Fruit fly (Drosophila melanogaster) whole organism, wandering third instar larva: ENCODE measurements around the gene CG11396.

ENCODE experiments used
- CrebA ChIP-seq: fragments of 200-800 bp; sonication (Bioruptor generic); optimal IDR thresholded peaks from 2 replicates; lab custom pipeline; 2016; ENCODE audit warnings: missing biosample characterization, mild to moderate bottlenecking, missing genetic modification characterization, borderline replicate concordance
- Dfd ChIP-seq: fragments of >200 bp; optimal IDR thresholded peaks from 2 replicates; lab custom pipeline; 2017; ENCODE audit warnings: missing biosample characterization, missing genetic modification characterization
- HLH106 ChIP-seq: fragments of 200-800 bp; optimal IDR thresholded peaks from 3 replicates; lab custom pipeline; 2019; ENCODE audit warnings: missing biosample characterization, mild to moderate bottlenecking, missing genetic modification characterization, moderate library complexity
- Hnf4 ChIP-seq: fragments of 200-800 bp; sonication (Bioruptor generic); optimal IDR thresholded peaks from 2 replicates; lab custom pipeline; 2016; ENCODE audit warnings: missing biosample characterization, mild to moderate bottlenecking, missing genetic modification characterization
- Hr83 ChIP-seq: fragments of 200-300 bp; sonication (Bioruptor generic); optimal IDR thresholded peaks from 2 replicates; lab custom pipeline; 2016; ENCODE audit warnings: missing biosample characterization, mild to moderate bottlenecking, missing genetic modification characterization, moderate library complexity; ENCODE audit not compliant: poor library complexity, severe bottlenecking
- Jra ChIP-seq: sonication (Bioruptor generic); optimal IDR thresholded peaks from 2 replicates; lab custom pipeline; 2016; ENCODE audit warnings: missing biosample characterization, missing genetic modification characterization
- Mio ChIP-seq: sonication (Bioruptor generic); optimal IDR thresholded peaks from 2 replicates; lab custom pipeline; 2016; ENCODE audit warnings: missing biosample characterization, missing genetic modification characterization
- Myc ChIP-seq: fragments of >200 bp; optimal IDR thresholded peaks from 2 replicates; lab custom pipeline; 2017
- OdsH ChIP-seq: fragments of 200-800 bp; sonication (Bioruptor generic); optimal IDR thresholded peaks from 2 replicates; lab custom pipeline; 2016; ENCODE audit warnings: missing biosample characterization, mild to moderate bottlenecking, missing genetic modification characterization
- Vsx2 ChIP-seq: fragments of 200-300, 225-300 bp; sonication (Bioruptor generic); optimal IDR thresholded peaks from 2 replicates; lab custom pipeline; 2018; ENCODE audit warnings: missing biosample characterization, missing genetic modification characterization; ENCODE audit not compliant: partially characterized antibody
- br ChIP-seq: fragments of 200-800 bp; sonication (Bioruptor generic); optimal IDR thresholded peaks from 2 replicates; lab custom pipeline; 2016; ENCODE audit warnings: missing biosample characterization, missing genetic modification characterization
- brk ChIP-seq: fragments of 200-800 bp; sonication (Bioruptor generic); optimal IDR thresholded peaks from 2 replicates; lab custom pipeline; 2016; ENCODE audit warnings: missing biosample characterization, mild to moderate bottlenecking, missing genetic modification characterization
- dl ChIP-seq, 2 experiments: fragments of 175-275, 200-275 bp in 1 of 2; fragments of 200-275 bp in 1 of 2; sonication (Bioruptor generic); optimal IDR thresholded peaks; lab custom pipeline; 2018; ENCODE audit warnings: mild to moderate bottlenecking in 2 of 2, missing biosample characterization in 2 of 2, missing genetic modification characterization in 2 of 2, moderate library complexity in 2 of 2; ENCODE audit not compliant: partially characterized antibody in 2 of 2, insufficient read depth in 1 of 2
- dmrt93B ChIP-seq: fragments of 200-800 bp; sonication (Bioruptor generic); optimal IDR thresholded peaks from 2 replicates; lab custom pipeline; 2018; ENCODE audit warnings: missing biosample characterization, mild to moderate bottlenecking, missing genetic modification characterization
- ey ChIP-seq: fragments of 200-800 bp; sonication (Bioruptor generic); optimal IDR thresholded peaks from 2 replicates; lab custom pipeline; 2016; ENCODE audit warnings: missing biosample characterization, missing genetic modification characterization
- foxo ChIP-seq, 2 experiments: fragments of 200-800 bp; sonication (Bioruptor generic); optimal IDR thresholded peaks; 2 replicates in 1 of 2; 3 replicates in 1 of 2; lab custom pipeline; 2016 to 2017; ENCODE audit warnings: missing biosample characterization in 2 of 2, missing genetic modification characterization in 2 of 2
- fru ChIP-seq: fragments of 200-800 bp; sonication (Bioruptor generic); optimal IDR thresholded peaks from 3 replicates; lab custom pipeline; 2016; ENCODE audit warnings: missing biosample characterization, mild to moderate bottlenecking, missing genetic modification characterization
- h ChIP-seq: fragments of 200-800 bp; sonication (Bioruptor generic); optimal IDR thresholded peaks from 3 replicates; lab custom pipeline; 2016; ENCODE audit warnings: missing biosample characterization, mild to moderate bottlenecking, missing genetic modification characterization
- lola ChIP-seq: fragments of >200 bp; optimal IDR thresholded peaks from 2 replicates; lab custom pipeline; 2017; ENCODE audit warnings: missing biosample characterization, missing genetic modification characterization
- psq ChIP-seq: fragments of 200-800 bp; sonication (Bioruptor generic); optimal IDR thresholded peaks from 3 replicates; lab custom pipeline; 2017; ENCODE audit warnings: missing biosample characterization, mild to moderate bottlenecking, missing genetic modification characterization, moderate library complexity
- rgr ChIP-seq: fragments of 200-800 bp; sonication (Bioruptor generic); optimal IDR thresholded peaks from 3 replicates; lab custom pipeline; 2016; ENCODE audit warnings: missing biosample characterization, mild to moderate bottlenecking, missing genetic modification characterization
- sage ChIP-seq: fragments of 200-800 bp; sonication (Bioruptor generic); optimal IDR thresholded peaks from 2 replicates; lab custom pipeline; 2016; ENCODE audit warnings: missing biosample characterization, mild to moderate bottlenecking, missing genetic modification characterization
- sv ChIP-seq: fragments of 200-800 bp; sonication (Bioruptor generic); optimal IDR thresholded peaks from 3 replicates; lab custom pipeline; 2016; ENCODE audit warnings: missing biosample characterization, missing genetic modification characterization
- usp ChIP-seq: fragments of >200 bp; optimal IDR thresholded peaks from 2 replicates; lab custom pipeline; 2017; ENCODE audit warnings: missing biosample characterization, missing genetic modification characterization
- woc ChIP-seq: sonication (Bioruptor generic); optimal IDR thresholded peaks from 2 replicates; lab custom pipeline; 2016; ENCODE audit warnings: missing biosample characterization, mild to moderate bottlenecking, missing genetic modification characterization

The CG11396 gene

dm6 chr3L:20826950-20827910, 39.3 kb upstream of the CG11396 start:
- TF ChIP-seq foxo (GFP tag; optimal IDR thresholded peaks at IDR 0.05; lab: Kevin White, UChicago): peak; percentile 13 to 64
- peak; percentile 66 for TF ChIP-seq h (GFP tag; lab: Kevin White, UChicago)
- no peak for TF ChIP-seq woc
- peak; percentile 40 for TF ChIP-seq dmrt93B (GFP tag; lab: Kevin White, UChicago)
- peak; percentile 39 for TF ChIP-seq fru
- TF ChIP-seq HLH106: peak; percentile 56
- TF ChIP-seq rgr (GFP tag; lab: Kevin White, UChicago): peak; percentile 62
- TF ChIP-seq Hnf4 (GFP tag; lab: Kevin White, UChicago): no peak
- TF ChIP-seq br: peak; percentile 32
- TF ChIP-seq dl (GFP tag; optimal IDR thresholded peaks at IDR 0.05; lab: Kevin White, UChicago; ENCODE audit: insufficient read depth in 1 of 2, partially characterized antibody in 2 of 2): peak in 1 of 2 experiments; percentile 13
- peak; percentile 36 for TF ChIP-seq psq (GFP tag; lab: Kevin White, UChicago)
- TF ChIP-seq OdsH (GFP tag; lab: Kevin White, UChicago): peak; percentile 54
- peak; percentile 48 for TF ChIP-seq sage (GFP tag; lab: Kevin White, UChicago)
- TF ChIP-seq ey: peak; percentile 38
- no peak for TF ChIP-seq lola (GFP tag; lab: Kevin White, UChicago)
- TF ChIP-seq usp (GFP tag; lab: Kevin White, UChicago): no peak

dm6 chr3L:20823206-20823803, 35.4 kb upstream of the CG11396 start:
- TF ChIP-seq sv (no peak), brk (no peak), Dfd (GFP tag; lab: Kevin White, UChicago) (peak; percentile 98), woc (no peak), dl (GFP tag; optimal IDR thresholded peaks at IDR 0.05; lab: Kevin White, UChicago; ENCODE audit: insufficient read depth in 1 of 2, partially characterized antibody in 2 of 2) (peak in 1 of 2 experiments; percentile 39), sage (GFP tag; lab: Kevin White, UChicago) (peak; percentile 71), lola (GFP tag; lab: Kevin White, UChicago) (peak; percentile 88)

- TF ChIP-seq Jra (GFP tag; lab: Kevin White, UChicago): no peak
- no peak for TF ChIP-seq rgr (GFP tag; lab: Kevin White, UChicago)
These were observed 30.0 kb upstream of the CG11396 start, which contains the start of gene Mst77F for dm6 chr3L:20817927-20818326. Gene Mst77F, minus strand, starts transcription at chr3L:20818027.

dm6 chr3L:20815666-20816375, 27.9 kb upstream of the CG11396 start, which contains the start of the genes CG3618 and Pka-R1:
Gene CG3618, minus strand, starts transcription at chr3L:20816075.
Gene Pka-R1, plus strand, starts transcription at chr3L:20816118.
- no peak for TF ChIP-seq sage (GFP tag; lab: Kevin White, UChicago)
- no peak for TF ChIP-seq usp (GFP tag; lab: Kevin White, UChicago)
- TF ChIP-seq fru: no peak
- TF ChIP-seq rgr (GFP tag; lab: Kevin White, UChicago): peak; percentile 51
- TF ChIP-seq CrebA (GFP tag; lab: Kevin White, UChicago): no peak
- TF ChIP-seq psq (GFP tag; lab: Kevin White, UChicago): peak; percentile 29
- TF ChIP-seq Hr83: peak; percentile 14
- TF ChIP-seq, all 38 proteins: peak for 3

- TF ChIP-seq Mio (GFP tag; lab: Kevin White, UChicago) (no peak), HLH106 (no peak), Myc (lab: Kevin White, UChicago) (peak; percentile 34), Vsx2 (GFP tag; lab: Kevin White, UChicago) (no peak), lola (GFP tag; lab: Kevin White, UChicago) (no peak)
These were observed 21.4 kb upstream of the CG11396 start, which contains the start of the genes CG3634 and HIPP1 for dm6 chr3L:20809088-20809999. Gene CG3634, minus strand, starts transcription at chr3L:20809272. Gene HIPP1, plus strand, starts transcription at chr3L:20809669.
